Fruit fly (Drosophila melanogaster) whole organism, embryonic: Measurements from ENCODE around the gene Cad89D.
A peak's percentile ranks its signal among the peaks of the same experiment; 100 is the strongest.

Experiments used
- Awh ChIP-seq: fragments of 200-800 bp; sonication (Bioruptor generic); IDR thresholded peaks from 2 replicates; pipeline ENCODE4, ENCODE4 v1.3.6; 2022; ENCODE audit warnings: missing biosample characterization, missing genetic modification characterization
- Bgb ChIP-seq: fragments of 200-800 bp; sonication (Bioruptor generic); IDR thresholded peaks from 2 replicates; pipeline ENCODE4 v1.3.6; 2022; ENCODE audit warnings: missing biosample characterization, missing genetic modification characterization; ENCODE audit not compliant: partially characterized antibody
- CG12391 ChIP-seq: fragments of 200-800 bp; sonication (Bioruptor generic); optimal IDR thresholded peaks from 3 replicates; lab custom pipeline; 2018; ENCODE audit warnings: missing biosample characterization, mild to moderate bottlenecking, missing genetic modification characterization, moderate library complexity
- CG12659 ChIP-seq: fragments of 200-800 bp; sonication (Bioruptor generic); optimal IDR thresholded peaks from 3 replicates; lab custom pipeline; 2017; ENCODE audit warnings: mild to moderate bottlenecking, missing biosample characterization, missing genetic modification reagents, missing genetic modification characterization
- CG13287 ChIP-seq: fragments of 200-800 bp; sonication (Bioruptor generic); IDR thresholded peaks from 2 replicates; pipeline ENCODE4 v1.3.6; 2022; ENCODE audit warnings: missing biosample characterization, missing genetic modification characterization; ENCODE audit not compliant: partially characterized antibody
- CG13775 ChIP-seq: fragments of 200-800 bp; sonication (Bioruptor generic); optimal IDR thresholded peaks from 3 replicates; lab custom pipeline; 2017; ENCODE audit warnings: missing biosample characterization, mild to moderate bottlenecking, missing genetic modification characterization
- CG14710 ChIP-seq: fragments of 200-800 bp; sonication (Bioruptor generic); optimal IDR thresholded peaks from 3 replicates; lab custom pipeline; 2019; ENCODE audit warnings: missing biosample characterization, mild to moderate bottlenecking, missing genetic modification characterization, moderate library complexity
- CG16813 ChIP-seq: fragments of 200-800 bp; sonication (Bioruptor generic); IDR thresholded peaks from 3 replicates; pipeline ENCODE4 v1.3.6; 2022; ENCODE audit warnings: missing biosample characterization, missing genetic modification characterization; ENCODE audit not compliant: partially characterized antibody
- CG17186 ChIP-seq: fragments of 200-800 bp; sonication (Bioruptor generic); optimal IDR thresholded peaks from 3 replicates; lab custom pipeline; 2017; ENCODE audit warnings: missing biosample characterization, missing genetic modification reagents, missing genetic modification characterization
- CG17802 ChIP-seq: fragments of 200-800 bp; sonication (Bioruptor generic); optimal IDR thresholded peaks from 2 replicates; lab custom pipeline; 2018; ENCODE audit warnings: missing biosample characterization, mild to moderate bottlenecking, missing genetic modification characterization, moderate library complexity
- CG2712 ChIP-seq: fragments of 200-800 bp; optimal IDR thresholded peaks from 3 replicates; lab custom pipeline; 2019; ENCODE audit warnings: missing biosample characterization, mild to moderate bottlenecking, missing genetic modification characterization, moderate library complexity
- CG2875 ChIP-seq: fragments of 200-800 bp; sonication (Bioruptor generic); optimal IDR thresholded peaks from 2 replicates; lab custom pipeline; 2017; ENCODE audit warnings: missing biosample characterization, mild to moderate bottlenecking, missing genetic modification characterization, missing genetic modification reagents
- CG34422 ChIP-seq: fragments of 200-800 bp; sonication (Bioruptor generic); IDR thresholded peaks from 3 replicates; pipeline ENCODE4 v1.3.6; 2022; ENCODE audit warnings: missing biosample characterization, missing genetic modification characterization
- CG43689 ChIP-seq: fragments of 200-800 bp; sonication (Bioruptor generic); IDR thresholded peaks from 2 replicates; pipeline ENCODE4 v1.3.6; 2022; ENCODE audit warnings: missing biosample characterization, missing genetic modification characterization
- CG4617 ChIP-seq: fragments of 200-800 bp; sonication (Bioruptor generic); optimal IDR thresholded peaks from 3 replicates; lab custom pipeline; 2016; ENCODE audit warnings: missing biosample characterization, missing genetic modification characterization, borderline replicate concordance
- CG5953 ChIP-seq: fragments of 200-800 bp; sonication (Bioruptor generic); IDR thresholded peaks from 2 replicates; pipeline ENCODE4 v1.3.6; 2022; ENCODE audit warnings: missing biosample characterization, missing genetic modification characterization
- CG7839 ChIP-seq: fragments of 200-800 bp; sonication (Bioruptor generic); optimal IDR thresholded peaks from 3 replicates; lab custom pipeline; 2018; ENCODE audit warnings: missing biosample characterization, mild to moderate bottlenecking, missing genetic modification characterization, moderate library complexity
- CG7987 ChIP-seq: fragments of 200-800 bp; sonication (Bioruptor generic); optimal IDR thresholded peaks from 2 replicates; lab custom pipeline; 2018; ENCODE audit warnings: missing biosample characterization, mild to moderate bottlenecking, missing genetic modification characterization, moderate library complexity
- CG8359 ChIP-seq: fragments of 200-800 bp; sonication (Bioruptor generic); optimal IDR thresholded peaks from 2 replicates; lab custom pipeline; 2017; ENCODE audit warnings: missing biosample characterization, mild to moderate bottlenecking, missing genetic modification characterization, borderline replicate concordance
- CoRest ChIP-seq: fragments of 200-800 bp; sonication (Bioruptor generic); optimal IDR thresholded peaks from 3 replicates; lab custom pipeline; 2018; ENCODE audit warnings: missing biosample characterization, mild to moderate bottlenecking, missing genetic modification characterization, moderate library complexity
- Dip3 ChIP-seq: fragments of 200-800 bp; sonication (Bioruptor generic); optimal IDR thresholded peaks from 3 replicates; lab custom pipeline; 2016; ENCODE audit warnings: missing biosample characterization, missing genetic modification characterization
- Elba2 ChIP-seq: fragments of 200-800 bp; sonication (Bioruptor generic); optimal IDR thresholded peaks from 3 replicates; lab custom pipeline; 2016; ENCODE audit warnings: missing biosample characterization, missing genetic modification characterization
- Fer1 ChIP-seq: fragments of 200-800 bp; sonication (Bioruptor generic); optimal IDR thresholded peaks from 2 replicates; lab custom pipeline; 2017; ENCODE audit warnings: missing biosample characterization, mild to moderate bottlenecking, missing genetic modification characterization
- HmgZ ChIP-seq: fragments of 200-800 bp; sonication (Bioruptor generic); optimal IDR thresholded peaks from 2 replicates; lab custom pipeline; 2018; ENCODE audit warnings: missing biosample characterization, mild to moderate bottlenecking, missing genetic modification characterization
- Mes4 ChIP-seq: fragments of 200-800 bp; sonication (Bioruptor generic); optimal IDR thresholded peaks from 2 replicates; lab custom pipeline; 2016; ENCODE audit warnings: missing biosample characterization, missing genetic modification characterization
- Nf-YA ChIP-seq: fragments of 200-800 bp; sonication (Bioruptor generic); IDR thresholded peaks from 2 replicates; pipeline ENCODE4 v1.3.6; 2022; ENCODE audit warnings: missing biosample characterization, missing genetic modification characterization
- Ravus ChIP-seq: fragments of 200-800 bp; sonication (Bioruptor generic); IDR thresholded peaks from 2 replicates; pipeline ENCODE4 v1.3.6; 2022; ENCODE audit warnings: missing biosample characterization, missing genetic modification characterization
- Stat92E ChIP-seq, 3 experiments: fragments of >200 bp in 2 of 3; fragments of 200-800 bp in 1 of 3; sonication (Bioruptor generic) in 1 of 3; optimal IDR thresholded peaks; 2 replicates each; lab custom pipeline; 2017 to 2019; ENCODE audit warnings: missing biosample characterization in 3 of 3, missing genetic modification characterization in 3 of 3, mild to moderate bottlenecking in 1 of 3, moderate library complexity in 1 of 3
- amos ChIP-seq: fragments of 200-800 bp; sonication (Bioruptor generic); IDR thresholded peaks from 2 replicates; pipeline ENCODE4 v1.3.6; 2022; ENCODE audit warnings: missing biosample characterization, missing genetic modification characterization; ENCODE audit not compliant: partially characterized antibody
- bowl ChIP-seq: fragments of 200-800 bp; sonication (Bioruptor generic); IDR thresholded peaks from 2 replicates; pipeline ENCODE4 v1.3.6; 2022; ENCODE audit warnings: missing biosample characterization, missing genetic modification characterization
- chif ChIP-seq, 2 experiments: fragments of 200-800 bp; sonication (Bioruptor generic); optimal IDR thresholded peaks; 3 replicates each; lab custom pipeline; 2016; ENCODE audit warnings: missing biosample characterization in 2 of 2, missing genetic modification characterization in 2 of 2
- corto ChIP-seq: fragments of 200-800 bp; sonication (Bioruptor generic); optimal IDR thresholded peaks from 2 replicates; lab custom pipeline; 2016; ENCODE audit warnings: missing biosample characterization, mild to moderate bottlenecking, missing genetic modification characterization, moderate library complexity
- crp ChIP-seq, 2 experiments: fragments of 200-800 bp; sonication (Bioruptor generic); optimal IDR thresholded peaks; 2 replicates in 1 of 2; 3 replicates in 1 of 2; lab custom pipeline; 2017; ENCODE audit warnings: missing biosample characterization in 2 of 2, missing genetic modification characterization in 2 of 2, mild to moderate bottlenecking in 1 of 2, moderate library complexity in 1 of 2
- disco-r ChIP-seq: fragments of 200-800 bp; sonication (Bioruptor generic); optimal IDR thresholded peaks from 2 replicates; lab custom pipeline; 2016; ENCODE audit warnings: missing biosample characterization, missing genetic modification characterization
- dmrt11E ChIP-seq: fragments of 200-800 bp; sonication (Bioruptor generic); optimal IDR thresholded peaks from 3 replicates; lab custom pipeline; 2018; ENCODE audit warnings: missing biosample characterization, mild to moderate bottlenecking, missing genetic modification characterization, moderate library complexity
- eve ChIP-seq, 2 experiments: fragments of >200 bp; optimal IDR thresholded peaks; 2 replicates each; lab custom pipeline; 2017; ENCODE audit warnings: missing biosample characterization in 2 of 2, missing genetic modification characterization in 2 of 2
- ewg ChIP-seq: fragments of 200-800 bp; sonication (Bioruptor generic); optimal IDR thresholded peaks from 3 replicates; lab custom pipeline; 2017; ENCODE audit warnings: mild to moderate bottlenecking, missing biosample characterization, missing genetic modification reagents, missing genetic modification characterization
- inv ChIP-seq: fragments of 200-800 bp; sonication (Bioruptor generic); IDR thresholded peaks from 2 replicates; pipeline ENCODE4 v1.3.6; 2022; ENCODE audit warnings: missing biosample characterization, missing genetic modification characterization; ENCODE audit not compliant: partially characterized antibody
- mld ChIP-seq: fragments of 200-800 bp; sonication (Bioruptor generic); IDR thresholded peaks from 3 replicates; pipeline ENCODE4 v1.3.6; 2022; ENCODE audit warnings: missing biosample characterization, missing genetic modification characterization; ENCODE audit not compliant: partially characterized antibody
- phol ChIP-seq: fragments of 200-800 bp; sonication (Bioruptor generic); optimal IDR thresholded peaks from 3 replicates; lab custom pipeline; 2018; ENCODE audit warnings: missing biosample characterization, mild to moderate bottlenecking, missing genetic modification characterization, moderate library complexity
- ranshi ChIP-seq: fragments of 200-800 bp; sonication (Bioruptor generic); IDR thresholded peaks from 2 replicates; pipeline ENCODE4 v1.3.6; 2022; ENCODE audit warnings: missing biosample characterization, missing genetic modification characterization
- row ChIP-seq: fragments of 200-800 bp; sonication (Bioruptor generic); IDR thresholded peaks from 3 replicates; pipeline ENCODE4 v1.3.6; 2022; ENCODE audit warnings: missing biosample characterization, missing genetic modification characterization
- run ChIP-seq: fragments of 200-800 bp; sonication (Bioruptor generic); optimal IDR thresholded peaks from 3 replicates; lab custom pipeline; 2018; ENCODE audit warnings: missing biosample characterization, mild to moderate bottlenecking, missing genetic modification characterization
- salm ChIP-seq: fragments of 200-800 bp; sonication (Bioruptor generic); optimal IDR thresholded peaks from 2 replicates; lab custom pipeline; 2018; ENCODE audit warnings: missing biosample characterization, mild to moderate bottlenecking, missing genetic modification characterization
- sisA ChIP-seq: fragments of 200-800 bp; sonication (Bioruptor generic); IDR thresholded peaks from 2 replicates; pipeline ENCODE4 v1.3.6; 2022; ENCODE audit warnings: missing biosample characterization, missing genetic modification characterization
- sqz ChIP-seq: fragments of 200-800 bp; sonication (Bioruptor generic); optimal IDR thresholded peaks from 3 replicates; lab custom pipeline; 2018; ENCODE audit warnings: missing biosample characterization, mild to moderate bottlenecking, missing genetic modification characterization
- trem ChIP-seq: fragments of 200-800 bp; optimal IDR thresholded peaks from 3 replicates; lab custom pipeline; 2019; ENCODE audit warnings: missing biosample characterization, mild to moderate bottlenecking, missing genetic modification characterization, moderate library complexity
- vvl ChIP-seq: fragments of 200-800 bp; sonication (Bioruptor generic); IDR thresholded peaks from 2 replicates; pipeline ENCODE4 v1.3.6; 2022; ENCODE audit warnings: missing biosample characterization, missing genetic modification characterization
- zen ChIP-seq: fragments of 200-800 bp; sonication (Bioruptor generic); optimal IDR thresholded peaks from 3 replicates; lab custom pipeline; 2018; ENCODE audit warnings: missing biosample characterization, mild to moderate bottlenecking, missing genetic modification characterization, moderate library complexity

Gene Cad89D

DNA sequence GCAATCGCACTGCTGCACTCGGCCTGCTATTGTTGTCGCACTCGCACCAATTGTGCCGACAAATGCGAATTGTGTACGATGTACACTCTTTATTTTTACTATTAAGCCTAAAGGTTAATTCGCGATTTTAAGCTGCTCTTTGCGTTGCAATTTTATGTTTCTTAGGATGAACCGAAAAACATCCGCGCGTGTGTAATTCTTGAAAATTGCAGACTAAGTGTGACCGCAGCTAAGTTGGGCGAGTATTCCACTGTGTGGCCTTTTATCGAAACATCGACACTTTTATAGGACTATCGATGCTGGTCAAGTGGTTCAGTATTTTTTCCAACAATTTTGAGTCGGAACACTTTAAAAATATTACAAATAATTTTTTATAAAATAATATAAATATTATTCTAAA lies 41.6 kb downstream of the Cad89D start, which contains the start of gene Pak3 (continued):
- TF ChIP-seq CG8359 (GFP tag; lab: Kevin White, UChicago), result no peak
- no peak for TF ChIP-seq bowl (GFP tag; lab: Robert Waterston, UW)
- no peak for TF ChIP-seq sqz (GFP tag; lab: Kevin White, UChicago)
- TF ChIP-seq CG5953 (GFP tag; lab: Robert Waterston, UW), result 0 out of 2 replicates have a peak, but pooled peaks have one; percentile 26
- peak; percentile 33; the same call in 1 of the 2 replicates for TF ChIP-seq vvl
- TF ChIP-seq CG7987, result peak; percentile 15
- TF ChIP-seq Bgb (GFP tag; lab: Robert Waterston, UW), result peak; percentile 84
- 0 out of 2 replicates have a peak, but pooled peaks have one; percentile 10 for TF ChIP-seq Awh
- peak; percentile 4 for TF ChIP-seq phol (tag; lab: Kevin White, UChicago)
- no peak for TF ChIP-seq CG7839 (tag; lab: Kevin White, UChicago)
- TF ChIP-seq amos, result peak; percentile 86
- TF ChIP-seq salm, result peak; percentile 10
- peak; percentile 51; the same call in 1 of the 3 replicates for TF ChIP-seq row (GFP tag; lab: Robert Waterston, UW)
- peak; percentile 42 for TF ChIP-seq HmgZ (tag; lab: Kevin White, UChicago)
- TF ChIP-seq CG2875 (GFP tag; lab: Kevin White, UChicago), result no peak
- TF ChIP-seq crp (GFP tag; optimal IDR thresholded peaks at IDR 0.05; lab: Kevin White, UChicago), result peak in 1 of 2 experiments; percentile 49
- TF ChIP-seq eve (GFP tag; optimal IDR thresholded peaks at IDR 0.05; lab: Kevin White, UChicago), result no peak
- peak; percentile 52 for TF ChIP-seq zen
- no peak for TF ChIP-seq sisA
- TF ChIP-seq run (tag; lab: Kevin White, UChicago), result no peak
- no peak for TF ChIP-seq Mes4 (GFP tag; lab: Kevin White, UChicago)
- peak; percentile 19 for TF ChIP-seq Fer1 (GFP tag; lab: Kevin White, UChicago)
- peak; percentile 45 for TF ChIP-seq CoRest
- peak; percentile 40 for TF ChIP-seq ewg (GFP tag; lab: Kevin White, UChicago)
- peak; percentile 46 for TF ChIP-seq CG13775 (GFP tag; lab: Kevin White, UChicago)
- TF ChIP-seq Ravus (GFP tag; lab: Robert Waterston, UW), result no peak
- TF ChIP-seq CG16813 (GFP tag; lab: Robert Waterston, UW), result peak; percentile 63
- TF ChIP-seq disco-r, result no peak
- peak; percentile 45; the same call in 1 of the 3 replicates for TF ChIP-seq mld (GFP tag; lab: Robert Waterston, UW)
- TF ChIP-seq Dip3 (GFP tag; lab: Kevin White, UChicago), result no peak
- TF ChIP-seq CG12659 (GFP tag; lab: Kevin White, UChicago), result peak; percentile 57
- no peak for TF ChIP-seq Nf-YA (GFP tag; lab: Robert Waterston, UW)
- no peak for TF ChIP-seq ranshi (GFP tag; lab: Robert Waterston, UW)
- peak; percentile 80 for TF ChIP-seq trem (tag; lab: Kevin White, UChicago)
- TF ChIP-seq CG4617 (GFP tag; lab: Kevin White, UChicago), result peak; percentile 84
- TF ChIP-seq CG17802, result no peak
- TF ChIP-seq CG17186 (GFP tag; lab: Kevin White, UChicago), result no peak
- TF ChIP-seq CG13287 (GFP tag; lab: Robert Waterston, UW), result peak; percentile 79
- peak; percentile 36 for TF ChIP-seq CG12391 (tag; lab: Kevin White, UChicago)
- no peak for TF ChIP-seq corto (GFP tag; lab: Kevin White, UChicago)
- TF ChIP-seq CG14710 (tag; lab: Kevin White, UChicago), result peak; percentile 90
- TF ChIP-seq CG34422 (GFP tag; lab: Robert Waterston, UW), result 0 out of 3 replicates have a peak, but pooled peaks have one; percentile 33
- peak; percentile 43 for TF ChIP-seq CG2712 (tag; lab: Kevin White, UChicago)
- no peak for TF ChIP-seq dmrt11E (tag; lab: Kevin White, UChicago)
- TF ChIP-seq CG43689 (GFP tag; lab: Robert Waterston, UW), result no peak
- TF ChIP-seq Elba2 (GFP tag; lab: Kevin White, UChicago), result no peak
- TF ChIP-seq inv (GFP tag; lab: Robert Waterston, UW), result peak; percentile 67
- no peak for TF ChIP-seq chif (GFP tag; optimal IDR thresholded peaks at IDR 0.05; lab: Kevin White, UChicago)
- peak in 1 of 3 experiments; percentile 7 for TF ChIP-seq Stat92E (GFP tag; optimal IDR thresholded peaks at IDR 0.05; lab: Kevin White, UChicago)
